Worm (Caenorhabditis elegans) whole organism, L4 larva: ENCODE results near the gene B0365.9.

Source experiments
- ZK337.2 ChIP-seq: fragments of 200-800 bp; sonication (Bioruptor generic); IDR thresholded peaks from 2 replicates; pipeline ENCODE4 v1.3.6; 2022; ENCODE audit warnings: missing genetic modification reagents, missing genetic modification characterization, missing compliant biosample characterization
- aly-2 ChIP-seq: sonication (generic microtip); optimal IDR thresholded peaks from 2 replicates; lab custom pipeline; 2018; ENCODE audit warnings: missing biosample characterization, missing genetic modification characterization
- ama-1 ChIP-seq: fragments of 150-350 bp; optimal IDR thresholded peaks from 2 replicates; lab custom pipeline; 2014; ENCODE audit warnings: inconsistent platforms, mixed read lengths
- ceh-44 ChIP-seq: fragments of 200-800 bp; sonication (Bioruptor generic); IDR thresholded peaks from 2 replicates; pipeline ENCODE4 v1.3.6; 2022; ENCODE audit warnings: missing genetic modification reagents, missing genetic modification characterization, missing compliant biosample characterization
- dmd-6 ChIP-seq: fragments of 200-800 bp; sonication (Bioruptor generic); IDR thresholded peaks from 2 replicates; pipeline ENCODE4 v1.3.6; 2022; ENCODE audit warnings: missing genetic modification reagents, missing genetic modification characterization, missing compliant biosample characterization
- dpl-1 ChIP-seq: fragments of 150-350 bp; optimal IDR thresholded peaks from 2 replicates; lab custom pipeline; 2014; ENCODE audit warnings: missing biosample characterization, missing genetic modification reagents, missing genetic modification characterization
- lin-13 ChIP-seq: fragments of 150-350 bp; optimal IDR thresholded peaks from 2 replicates; lab custom pipeline; 2014; ENCODE audit warnings: missing biosample characterization, missing genetic modification reagents, missing genetic modification characterization
- lin-39 ChIP-seq: fragments of 150-350 bp; optimal IDR thresholded peaks from 2 replicates; lab custom pipeline; 2014; ENCODE audit warnings: missing biosample characterization, missing genetic modification reagents, missing genetic modification characterization
- nhr-28 ChIP-seq: fragments of 150-350 bp; optimal IDR thresholded peaks from 2 replicates; lab custom pipeline; 2014; ENCODE audit warnings: missing biosample characterization, missing genetic modification characterization
- set-16 ChIP-seq: fragments of 200-800 bp; sonication (Bioruptor generic); IDR thresholded peaks from 2 replicates; pipeline ENCODE4 v1.3.6; 2022; ENCODE audit warnings: missing genetic modification reagents, missing genetic modification characterization, missing compliant biosample characterization

DNA sequence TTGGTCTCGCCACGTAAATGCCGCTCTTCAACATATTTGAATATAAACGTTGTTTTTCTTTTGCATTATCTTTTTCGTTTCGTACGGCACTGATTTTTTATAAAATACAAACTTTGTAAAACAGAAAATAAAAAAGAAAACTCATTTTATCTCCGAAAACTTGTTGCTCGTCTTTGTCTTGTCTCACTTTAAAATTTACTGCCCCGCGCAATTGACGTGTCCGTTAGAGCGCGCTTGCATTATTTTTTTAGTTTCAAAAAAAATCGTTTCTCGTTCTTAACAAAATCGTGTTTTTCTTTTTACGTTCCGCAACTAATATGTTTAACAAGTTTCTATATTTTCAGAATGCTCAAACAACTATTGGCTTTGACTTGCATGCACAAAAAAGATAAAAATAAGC lies 19.2 kb upstream of the B0365.9 start, which contains the start of gene noca-1:
- TF ChIP-seq nhr-28 (no peak), dmd-6 (no peak), aly-2 (tag; lab: Kevin White, UChicago) (no peak), lin-13 (GFP tag; lab: Kevin White, UChicago) (no peak), ceh-44 (GFP tag; lab: Robert Waterston, UW) (no peak), ZK337.2 (GFP tag; lab: Robert Waterston, UW) (no peak), lin-39 (tag; lab: Kevin White, UChicago) (no peak), dpl-1 (GFP tag; lab: Kevin White, UChicago) (no peak), set-16 (GFP tag; lab: Robert Waterston, UW) (no peak), ama-1 (lab: Kevin White, UChicago) (no peak)
